Fruit fly (Drosophila melanogaster) whole organism, embryonic: ENCODE measurements around the gene btz.
A peak's percentile ranks its signal among the peaks of the same experiment; 100 is the strongest.

Source experiments
- Asciz ChIP-seq: fragments of 200-800 bp; sonication (Bioruptor generic); optimal IDR thresholded peaks from 2 replicates; lab custom pipeline; 2017; ENCODE audit warnings: missing biosample characterization, mild to moderate bottlenecking, missing genetic modification characterization, missing genetic modification reagents
- Atf6 ChIP-seq: fragments of 200-800 bp; sonication (Bioruptor generic); IDR thresholded peaks from 2 replicates; pipeline ENCODE4 v1.3.6; 2022; ENCODE audit warnings: missing biosample characterization, missing genetic modification characterization
- Bgb ChIP-seq: fragments of 200-800 bp; sonication (Bioruptor generic); IDR thresholded peaks from 2 replicates; pipeline ENCODE4 v1.3.6; 2022; ENCODE audit warnings: missing biosample characterization, missing genetic modification characterization; ENCODE audit not compliant: partially characterized antibody
- CG10366 ChIP-seq: fragments of 200-800 bp; sonication (Bioruptor generic); IDR thresholded peaks from 2 replicates; pipeline ENCODE4 v1.3.6; 2022; ENCODE audit warnings: missing biosample characterization, missing genetic modification characterization
- CG10431 ChIP-seq: fragments of 200-800 bp; sonication (Bioruptor generic); optimal IDR thresholded peaks from 3 replicates; lab custom pipeline; 2018; ENCODE audit warnings: missing biosample characterization, mild to moderate bottlenecking, missing genetic modification characterization
- CG10959 ChIP-seq: fragments of 200-800 bp; sonication (Bioruptor generic); IDR thresholded peaks from 2 replicates; pipeline ENCODE4 v1.3.6; 2022; ENCODE audit warnings: missing biosample characterization, missing genetic modification characterization
- CG15073 ChIP-seq: fragments of 200-800 bp; sonication (Bioruptor generic); optimal IDR thresholded peaks from 2 replicates; lab custom pipeline; 2016; ENCODE audit warnings: missing biosample characterization, missing genetic modification characterization
- CG15479 ChIP-seq: fragments of 200-800 bp; sonication (Bioruptor generic); optimal IDR thresholded peaks from 3 replicates; lab custom pipeline; 2019; ENCODE audit warnings: missing biosample characterization, mild to moderate bottlenecking, missing genetic modification characterization, moderate library complexity
- CG16863 ChIP-seq: fragments of 200-800 bp; sonication (Bioruptor generic); optimal IDR thresholded peaks from 3 replicates; lab custom pipeline; 2016; ENCODE audit warnings: missing biosample characterization, missing genetic modification characterization
- CG17359 ChIP-seq: fragments of 200-800 bp; sonication (Bioruptor generic); optimal IDR thresholded peaks from 3 replicates; lab custom pipeline; 2018; ENCODE audit warnings: missing biosample characterization, mild to moderate bottlenecking, missing genetic modification characterization, moderate library complexity
- CG18599 ChIP-seq: fragments of 200-800 bp; sonication (Bioruptor generic); optimal IDR thresholded peaks from 3 replicates; lab custom pipeline; 2017; ENCODE audit warnings: missing biosample characterization, missing genetic modification characterization, mild to moderate bottlenecking, moderate library complexity, missing genetic modification reagents
- CG18619 ChIP-seq: fragments of 200-800 bp; sonication (Bioruptor generic); optimal IDR thresholded peaks from 3 replicates; lab custom pipeline; 2017; ENCODE audit warnings: missing biosample characterization, mild to moderate bottlenecking, missing genetic modification characterization
- CG32772 ChIP-seq: fragments of 200-800 bp; sonication (Bioruptor generic); IDR thresholded peaks from 2 replicates; pipeline ENCODE4 v1.3.6; 2022; ENCODE audit warnings: missing biosample characterization, missing genetic modification characterization
- CG43689 ChIP-seq: fragments of 200-800 bp; sonication (Bioruptor generic); IDR thresholded peaks from 2 replicates; pipeline ENCODE4 v1.3.6; 2022; ENCODE audit warnings: missing biosample characterization, missing genetic modification characterization
- CG4424 ChIP-seq: fragments of 200-800 bp; sonication (Bioruptor generic); optimal IDR thresholded peaks from 3 replicates; lab custom pipeline; 2016; ENCODE audit warnings: missing biosample characterization, missing genetic modification characterization
- CG4854 ChIP-seq: fragments of 200-800 bp; sonication (Bioruptor generic); optimal IDR thresholded peaks from 2 replicates; lab custom pipeline; 2016; ENCODE audit warnings: missing biosample characterization, missing genetic modification characterization, inconsistent platforms
- CG8924 ChIP-seq: fragments of 200-800 bp; optimal IDR thresholded peaks from 3 replicates; lab custom pipeline; 2019; ENCODE audit warnings: missing biosample characterization, mild to moderate bottlenecking, missing genetic modification characterization, moderate library complexity
- CG8944 ChIP-seq: fragments of 200-800 bp; sonication (Bioruptor generic); optimal IDR thresholded peaks from 3 replicates; lab custom pipeline; 2016; ENCODE audit warnings: missing biosample characterization, missing genetic modification characterization
- CkIIα-i1 ChIP-seq: fragments of 200-800 bp; sonication (Bioruptor generic); IDR thresholded peaks from 2 replicates; pipeline ENCODE4 v1.3.6; 2022; ENCODE audit warnings: missing biosample characterization, missing genetic modification characterization
- CoRest ChIP-seq: fragments of 200-800 bp; sonication (Bioruptor generic); optimal IDR thresholded peaks from 3 replicates; lab custom pipeline; 2018; ENCODE audit warnings: missing biosample characterization, mild to moderate bottlenecking, missing genetic modification characterization, moderate library complexity
- Fer1 ChIP-seq: fragments of 200-800 bp; sonication (Bioruptor generic); optimal IDR thresholded peaks from 2 replicates; lab custom pipeline; 2017; ENCODE audit warnings: missing biosample characterization, mild to moderate bottlenecking, missing genetic modification characterization
- Hmx ChIP-seq: fragments of 200-800 bp; sonication (Bioruptor generic); optimal IDR thresholded peaks from 2 replicates; lab custom pipeline; 2016; ENCODE audit warnings: missing biosample characterization, missing genetic modification characterization
- Mrtf ChIP-seq: fragments of 200-800 bp; sonication (Bioruptor generic); IDR thresholded peaks from 3 replicates; pipeline ENCODE4 v1.3.6; 2022; ENCODE audit warnings: missing biosample characterization, missing genetic modification characterization
- Opbp ChIP-seq: fragments of 200-800 bp; sonication (Bioruptor generic); IDR thresholded peaks from 3 replicates; pipeline ENCODE4 v1.3.6; 2022; ENCODE audit warnings: missing biosample characterization, missing genetic modification characterization; ENCODE audit not compliant: partially characterized antibody
- YL-1 ChIP-seq: fragments of 200-800 bp; sonication (Bioruptor generic); optimal IDR thresholded peaks from 3 replicates; lab custom pipeline; 2017; ENCODE audit warnings: missing biosample characterization, mild to moderate bottlenecking, missing genetic modification characterization
- aop ChIP-seq: fragments of 200-800 bp; sonication (Bioruptor generic); IDR thresholded peaks from 2 replicates; pipeline ENCODE4 v1.3.6; 2022; ENCODE audit warnings: missing biosample characterization, missing genetic modification characterization
- bowl ChIP-seq: fragments of 200-800 bp; sonication (Bioruptor generic); IDR thresholded peaks from 2 replicates; pipeline ENCODE4 v1.3.6; 2022; ENCODE audit warnings: missing biosample characterization, missing genetic modification characterization
- cas ChIP-seq: fragments of 200-800 bp; sonication (Bioruptor generic); IDR thresholded peaks from 2 replicates; pipeline ENCODE4 v1.3.6; 2022; ENCODE audit warnings: missing biosample characterization, missing genetic modification characterization
- gro ChIP-seq: fragments of 200-800 bp; sonication (Bioruptor generic); optimal IDR thresholded peaks from 2 replicates; lab custom pipeline; 2016; ENCODE audit warnings: missing biosample characterization, missing genetic modification characterization
- hkb ChIP-seq, 2 experiments: fragments of 200-800 bp in 1 of 2; fragments of >200 bp in 1 of 2; sonication (Bioruptor generic) in 1 of 2; IDR thresholded peaks in 1 of 2; optimal IDR thresholded peaks in 1 of 2; 2 replicates each; pipeline versions ENCODE4 v1.3.6 to Lab custom; 2017 to 2022; ENCODE audit warnings: missing biosample characterization in 1 of 2, missing genetic modification characterization in 1 of 2
- inv ChIP-seq: fragments of 200-800 bp; sonication (Bioruptor generic); IDR thresholded peaks from 2 replicates; pipeline ENCODE4 v1.3.6; 2022; ENCODE audit warnings: missing biosample characterization, missing genetic modification characterization; ENCODE audit not compliant: partially characterized antibody
- jing ChIP-seq: fragments of 200-800 bp; sonication (Bioruptor generic); optimal IDR thresholded peaks from 2 replicates; lab custom pipeline; 2018; ENCODE audit warnings: missing biosample characterization, mild to moderate bottlenecking, missing genetic modification characterization
- peb ChIP-seq: fragments of 200-800 bp; sonication (Bioruptor generic); IDR thresholded peaks from 2 replicates; pipeline ENCODE4 v1.3.6; 2022; ENCODE audit warnings: missing biosample characterization, missing genetic modification characterization
- rib ChIP-seq: fragments of 200-800 bp; sonication (Bioruptor generic); IDR thresholded peaks from 2 replicates; pipeline ENCODE4 v1.3.6; 2022; ENCODE audit warnings: missing biosample characterization, missing genetic modification characterization
- slou ChIP-seq: fragments of 200-800 bp; sonication (Bioruptor generic); optimal IDR thresholded peaks from 3 replicates; lab custom pipeline; 2016; ENCODE audit warnings: missing biosample characterization, missing genetic modification characterization
- sug ChIP-seq: fragments of 200-800 bp; optimal IDR thresholded peaks from 2 replicates; lab custom pipeline; 2019; ENCODE audit warnings: missing biosample characterization, mild to moderate bottlenecking, missing genetic modification characterization, moderate library complexity
- ttk ChIP-seq: fragments of 200-800 bp; sonication (Bioruptor generic); IDR thresholded peaks from 2 replicates; pipeline ENCODE4 v2.1.2; 2022; ENCODE audit warnings: missing biosample characterization, missing genetic modification characterization
- wek ChIP-seq: fragments of 200-800 bp; sonication (Bioruptor generic); optimal IDR thresholded peaks from 3 replicates; lab custom pipeline; 2018; ENCODE audit warnings: missing biosample characterization, mild to moderate bottlenecking, missing genetic modification characterization, moderate library complexity

The btz gene

dm6 chr3R:27706581-27707181, 6.5 kb downstream of the btz start, which contains the start of the genes CROT and CG12877 (continued):
- TF ChIP-seq ttk (GFP tag; lab: Robert Waterston, UW) (peak; percentile 79), CG8924 (tag; lab: Kevin White, UChicago) (peak; percentile 87), CG18599 (GFP tag; lab: Kevin White, UChicago) (peak; percentile 80), cas (GFP tag; lab: Robert Waterston, UW) (peak; percentile 30; the same call in 1 of the 2 replicates), Asciz (GFP tag; lab: Kevin White, UChicago) (peak; percentile 42), CG4424 (GFP tag; lab: Kevin White, UChicago) (peak; percentile 73), inv (GFP tag; lab: Robert Waterston, UW) (no peak), CkIIα-i1 (no peak), peb (GFP tag; lab: Robert Waterston, UW) (no peak), Atf6 (peak; percentile 61; the same call in 1 of the 2 replicates), CG18619 (GFP tag; lab: Kevin White, UChicago) (peak; percentile 77), CG43689 (GFP tag; lab: Robert Waterston, UW) (no peak), wek (GFP tag; lab: Kevin White, UChicago) (peak; percentile 2), CG15479 (GFP tag; lab: Kevin White, UChicago) (no peak), gro (GFP tag; lab: Kevin White, UChicago) (peak; percentile 17), aop (GFP tag; lab: Robert Waterston, UW) (no peak), slou (GFP tag; lab: Kevin White, UChicago) (peak; percentile 69), CG10959 (peak; percentile 33; the same call in 1 of the 2 replicates), jing (GFP tag; lab: Kevin White, UChicago) (peak; percentile 56), hkb (optimal IDR thresholded peaks at IDR 0.05; lab: Kevin White, UChicago) (no peak), hkb (GFP tag; IDR thresholded peaks at IDR 0.05; lab: Robert Waterston, UW) (peak; percentile 72), bowl (GFP tag; lab: Robert Waterston, UW) (no peak), CG4854 (GFP tag; lab: Kevin White, UChicago) (peak; percentile 16), Fer1 (GFP tag; lab: Kevin White, UChicago) (peak; percentile 62), CG16863 (GFP tag; lab: Kevin White, UChicago) (peak; percentile 36), CG17359 (tag; lab: Kevin White, UChicago) (peak; percentile 64), CG15073 (peak; percentile 14), Opbp (GFP tag; lab: Robert Waterston, UW) (no peak), rib (GFP tag; lab: Robert Waterston, UW) (0 out of 2 replicates have a peak, but pooled peaks have one; percentile 44), CG8944 (peak; percentile 17), sug (tag; lab: Kevin White, UChicago) (peak; percentile 72), CG10366 (GFP tag; lab: Robert Waterston, UW) (peak; percentile 76), CG32772 (GFP tag; lab: Robert Waterston, UW) (peak; percentile 80), CG10431 (no peak), YL-1 (GFP tag; lab: Kevin White, UChicago) (peak; percentile 75), Bgb (GFP tag; lab: Robert Waterston, UW) (no peak), Hmx (GFP tag; lab: Kevin White, UChicago) (no peak), Mrtf (GFP tag; lab: Robert Waterston, UW) (peak; percentile 59; the same call in 2 of the 3 replicates), CoRest (tag; lab: Kevin White, UChicago) (peak; percentile 92)
- TF ChIP-seq, all 482 proteins: peak for 342
